Worm (Caenorhabditis elegans) whole organism, late embryonic: ENCODE measurements around the gene rpl-32.

Source experiments
- C38D4.7 ChIP-seq: fragments of 200-800 bp; sonication (Bioruptor generic); optimal IDR thresholded peaks from 2 replicates; lab custom pipeline; 2018; ENCODE audit warnings: mild to moderate bottlenecking, missing genetic modification characterization, moderate library complexity, missing compliant biosample characterization
- Y22D7AL.16 ChIP-seq: sonication (generic microtip); optimal IDR thresholded peaks from 2 replicates; lab custom pipeline; 2016; ENCODE audit warnings: missing genetic modification characterization, missing compliant biosample characterization
- ceh-14 ChIP-seq: sonication (generic microtip); optimal IDR thresholded peaks from 2 replicates; lab custom pipeline; 2016; ENCODE audit warnings: missing genotype, missing genetic modification characterization, missing compliant biosample characterization
- ceh-19 ChIP-seq: fragments of 200-800 bp; sonication (Bioruptor generic); optimal IDR thresholded peaks from 2 replicates; lab custom pipeline; 2018; ENCODE audit warnings: mild to moderate bottlenecking, missing genetic modification characterization, missing compliant biosample characterization
- ceh-2 ChIP-seq: sonication (generic microtip); optimal IDR thresholded peaks from 2 replicates; lab custom pipeline; 2016; ENCODE audit warnings: missing genotype, missing genetic modification characterization, missing compliant biosample characterization
- ceh-22 ChIP-seq: sonication (generic microtip); optimal IDR thresholded peaks from 2 replicates; lab custom pipeline; 2017; ENCODE audit warnings: missing biosample characterization, missing genetic modification characterization
- ceh-30 ChIP-seq: fragments of 150-350 bp; optimal IDR thresholded peaks from 2 replicates; lab custom pipeline; 2014; ENCODE audit warnings: missing biosample characterization, missing genetic modification characterization
- ceh-34 ChIP-seq: sonication (generic microtip); optimal IDR thresholded peaks from 2 replicates; lab custom pipeline; 2016; ENCODE audit warnings: mild to moderate bottlenecking, missing genetic modification characterization, missing compliant biosample characterization
- ceh-45 ChIP-seq: fragments of 200-800 bp; sonication (Bioruptor generic); IDR thresholded peaks from 2 replicates; pipeline ENCODE4 v1.3.6; 2022; ENCODE audit warnings: missing genetic modification reagents, missing genetic modification characterization, missing compliant biosample characterization
- ceh-48 ChIP-seq: sonication (generic microtip); optimal IDR thresholded peaks from 2 replicates; lab custom pipeline; 2016; ENCODE audit warnings: missing genetic modification characterization, inconsistent platforms, missing compliant biosample characterization
- ceh-6 ChIP-seq: fragments of 200-800 bp; sonication (Bioruptor generic); optimal IDR thresholded peaks from 2 replicates; lab custom pipeline; 2018; ENCODE audit warnings: mild to moderate bottlenecking, missing genetic modification characterization, missing compliant biosample characterization
- ceh-9 ChIP-seq: sonication (generic microtip); optimal IDR thresholded peaks from 2 replicates; lab custom pipeline; 2016; ENCODE audit warnings: mild to moderate bottlenecking, missing genetic modification characterization, inconsistent platforms, missing compliant biosample characterization
- che-1 ChIP-seq: sonication (generic microtip); optimal IDR thresholded peaks from 2 replicates; lab custom pipeline; 2016; ENCODE audit warnings: mild to moderate bottlenecking, missing genetic modification characterization, missing compliant biosample characterization
- elt-2 ChIP-seq: sonication (generic microtip); optimal IDR thresholded peaks from 2 replicates; lab custom pipeline; 2016; ENCODE audit warnings: missing genetic modification reagents, missing genetic modification characterization, missing compliant biosample characterization
- ets-4 ChIP-seq: sonication (generic microtip); optimal IDR thresholded peaks from 2 replicates; lab custom pipeline; 2016; ENCODE audit warnings: missing genetic modification characterization, missing compliant biosample characterization
- eyg-1 ChIP-seq: sonication (generic microtip); optimal IDR thresholded peaks from 2 replicates; lab custom pipeline; 2016; ENCODE audit warnings: missing genotype, missing genetic modification characterization, missing compliant biosample characterization
- fax-1 ChIP-seq: sonication (generic microtip); optimal IDR thresholded peaks from 2 replicates; lab custom pipeline; 2016; ENCODE audit warnings: missing genotype, missing genetic modification characterization, missing compliant biosample characterization
- fkh-10 ChIP-seq: fragments of 150-350 bp; optimal IDR thresholded peaks from 2 replicates; lab custom pipeline; 2014; ENCODE audit warnings: missing biosample characterization, missing genetic modification reagents, missing genetic modification characterization
- hlh-13 ChIP-seq: fragments of 200-800 bp; sonication (Bioruptor generic); optimal IDR thresholded peaks from 2 replicates; lab custom pipeline; 2018; ENCODE audit warnings: mild to moderate bottlenecking, missing genetic modification characterization, missing compliant biosample characterization
- hlh-30 ChIP-seq: sonication (generic microtip); optimal IDR thresholded peaks from 2 replicates; lab custom pipeline; 2017; ENCODE audit warnings: antibody characterized with exemption, missing genetic modification characterization, missing compliant biosample characterization; ENCODE audit not compliant: insufficient read depth
- lim-6 ChIP-seq: sonication (generic microtip); optimal IDR thresholded peaks from 2 replicates; lab custom pipeline; 2016; ENCODE audit warnings: missing genetic modification characterization, missing compliant biosample characterization
- lin-11 ChIP-seq: fragments of 200-800 bp; sonication (Bioruptor generic); optimal IDR thresholded peaks from 2 replicates; lab custom pipeline; 2018; ENCODE audit warnings: mild to moderate bottlenecking, missing genetic modification characterization, missing compliant biosample characterization
- mec-3 ChIP-seq: sonication (generic microtip); optimal IDR thresholded peaks from 2 replicates; lab custom pipeline; 2016; ENCODE audit warnings: borderline replicate concordance, missing genetic modification characterization, missing compliant biosample characterization
- nfya-1 ChIP-seq: sonication (generic microtip); optimal IDR thresholded peaks from 2 replicates; lab custom pipeline; 2017; ENCODE audit warnings: missing genetic modification characterization, mild to moderate bottlenecking, missing compliant biosample characterization, antibody characterized with exemption, moderate library complexity
- pat-9 ChIP-seq: fragments of 200-800 bp; sonication (Bioruptor generic); optimal IDR thresholded peaks from 2 replicates; lab custom pipeline; 2018; ENCODE audit warnings: mild to moderate bottlenecking, missing genetic modification characterization, moderate library complexity, missing compliant biosample characterization
- pha-4 ChIP-seq: fragments of 150-350 bp; optimal IDR thresholded peaks from 2 replicates; lab custom pipeline; 2018; ENCODE audit warnings: missing biosample characterization, missing genetic modification reagents, missing genetic modification characterization
- rnt-1 ChIP-seq: sonication (generic microtip); optimal IDR thresholded peaks from 2 replicates; lab custom pipeline; 2016; ENCODE audit warnings: missing genetic modification characterization, missing compliant biosample characterization
- sox-2 ChIP-seq: fragments of 200-800 bp; sonication (Bioruptor generic); IDR thresholded peaks from 2 replicates; pipeline ENCODE4 v1.3.6; 2022; ENCODE audit warnings: missing genetic modification reagents, missing genetic modification characterization, missing compliant biosample characterization
- tbx-7 ChIP-seq: sonication (generic microtip); optimal IDR thresholded peaks from 2 replicates; lab custom pipeline; 2016; ENCODE audit warnings: missing genotype, missing genetic modification characterization, missing compliant biosample characterization
- unc-3 ChIP-seq, 2 experiments: fragments of 200-800 bp in 1 of 2; sonication (Bioruptor generic) in 1 of 2; sonication (generic microtip) in 1 of 2; conservative IDR thresholded peaks in 1 of 2; optimal IDR thresholded peaks in 1 of 2; 2 replicates each; pipeline versions ENCODE4 v1.3.6 to Lab custom; 2016 to 2022; ENCODE audit warnings: missing compliant biosample characterization in 2 of 2, missing genetic modification characterization in 2 of 2, missing genetic modification reagents in 1 of 2
- unc-55 ChIP-seq: sonication (generic microtip); optimal IDR thresholded peaks from 2 replicates; lab custom pipeline; 2017; ENCODE audit warnings: missing biosample characterization, missing genetic modification reagents, missing genetic modification characterization
- unc-86 ChIP-seq: sonication (generic microtip); optimal IDR thresholded peaks from 2 replicates; lab custom pipeline; 2016; ENCODE audit warnings: missing genetic modification characterization, missing compliant biosample characterization
- zip-5 ChIP-seq: sonication (generic microtip); optimal IDR thresholded peaks from 2 replicates; lab custom pipeline; 2016; ENCODE audit warnings: missing genetic modification characterization, missing compliant biosample characterization

Gene rpl-32

DNA sequence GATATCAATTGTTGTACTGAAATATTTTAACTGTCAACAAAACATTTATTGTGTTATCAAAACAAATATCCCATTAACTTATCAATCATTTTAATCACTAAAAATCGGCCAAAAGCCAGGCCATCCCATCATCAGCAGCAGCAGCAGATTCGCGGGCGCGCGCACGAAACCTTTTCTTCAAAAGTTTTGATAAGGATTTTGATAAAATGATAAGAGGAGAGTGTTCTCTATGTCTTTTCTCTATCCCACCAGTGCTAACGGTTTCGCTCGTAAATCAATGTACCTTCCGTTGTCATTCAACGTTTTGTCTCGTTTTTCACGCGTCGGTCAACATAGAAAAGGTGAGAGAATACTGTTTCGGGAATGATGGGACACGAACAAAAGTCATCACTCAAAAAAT is 28.8 kb downstream of the rpl-32 start:
- TF ChIP-seq ceh-34 (tag; lab: Kevin White, UChicago) (no peak), ceh-45 (GFP tag; lab: Robert Waterston, UW) (no peak), zip-5 (tag; lab: Kevin White, UChicago) (no peak), rnt-1 (tag; lab: Kevin White, UChicago) (no peak), ceh-9 (tag; lab: Kevin White, UChicago) (no peak), fax-1 (tag; lab: Kevin White, UChicago) (no peak), pat-9 (tag; lab: Kevin White, UChicago) (no peak), ets-4 (tag; lab: Kevin White, UChicago) (no peak), ceh-14 (no peak), C38D4.7 (GFP tag; lab: Kevin White, UChicago) (no peak), unc-55 (GFP tag; lab: Kevin White, UChicago) (no peak), elt-2 (tag; lab: Kevin White, UChicago) (no peak), ceh-30 (tag; lab: Kevin White, UChicago) (no peak), hlh-30 (tag; lab: Kevin White, UChicago) (no peak), ceh-22 (no peak)

ce11 chrII:9026348-9026747 is 30.5 kb downstream of the rpl-32 start:
- TF ChIP-seq nfya-1 (tag; lab: Kevin White, UChicago) (no peak), mec-3 (no peak), eyg-1 (tag; lab: Kevin White, UChicago) (no peak), ceh-19 (no peak), fkh-10 (GFP tag; lab: Kevin White, UChicago) (no peak), ceh-6 (GFP tag; lab: Kevin White, UChicago) (no peak), fax-1 (tag; lab: Kevin White, UChicago) (no peak)

DNA sequence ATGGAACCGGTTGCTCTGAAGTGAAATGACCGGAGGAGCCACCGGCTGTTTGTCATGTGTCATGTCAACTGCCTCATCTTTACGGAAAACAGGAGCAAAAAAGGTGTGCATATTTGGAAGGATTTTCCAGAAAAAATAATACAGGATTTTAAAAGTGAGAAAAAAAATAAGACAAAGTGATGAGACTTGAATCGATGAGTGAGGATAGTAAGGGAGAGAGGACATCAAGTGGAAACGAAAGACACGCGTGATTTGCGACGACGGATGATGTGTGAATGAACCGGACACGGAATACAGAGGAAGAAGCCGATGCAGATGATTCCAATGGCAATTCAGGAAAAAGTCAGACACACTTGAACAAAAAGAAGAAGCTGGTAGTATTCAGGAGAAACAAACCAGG is 32.6 kb downstream of the rpl-32 start:
- no peak for TF ChIP-seq unc-3 (GFP tag; conservative IDR thresholded peaks at IDR 0.05; lab: Robert Waterston, UW)
- no peak for TF ChIP-seq unc-3 (tag; optimal IDR thresholded peaks at IDR 0.05; lab: Kevin White, UChicago)
- TF ChIP-seq mec-3, result no peak

DNA sequence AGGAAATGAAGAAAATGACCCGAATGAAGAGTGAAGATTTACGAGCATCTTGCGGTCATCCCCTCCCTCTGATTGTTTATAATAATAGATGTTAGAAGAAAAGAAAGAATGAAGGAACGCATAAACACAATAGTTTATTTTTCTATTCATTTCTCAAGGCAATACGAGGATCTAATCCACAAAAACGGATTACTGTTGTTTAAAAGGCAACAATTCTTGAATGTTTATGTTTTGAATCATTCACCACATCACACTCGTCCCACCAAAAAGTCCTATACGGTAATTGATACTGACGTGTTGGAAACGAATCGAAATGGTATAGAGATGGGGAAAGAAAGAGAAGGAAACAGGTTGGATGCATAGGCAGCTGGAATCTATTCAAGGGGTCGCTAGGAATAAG is 35.3 kb downstream of the rpl-32 start:
- TF ChIP-seq pha-4 (tag; lab: Kevin White, UChicago), result no peak
- no peak for TF ChIP-seq hlh-13 (GFP tag; lab: Kevin White, UChicago)
- TF ChIP-seq ceh-48, result no peak
- TF ChIP-seq che-1 (tag; lab: Kevin White, UChicago), result no peak
- TF ChIP-seq ceh-34 (tag; lab: Kevin White, UChicago), result no peak
- TF ChIP-seq tbx-7, result no peak
- TF ChIP-seq lin-11 (tag; lab: Kevin White, UChicago), result no peak
- no peak for TF ChIP-seq hlh-30 (tag; lab: Kevin White, UChicago)
- TF ChIP-seq unc-86 (tag; lab: Kevin White, UChicago), result no peak
- TF ChIP-seq sox-2 (GFP tag; lab: Robert Waterston, UW), result no peak
- TF ChIP-seq ceh-2 (tag; lab: Kevin White, UChicago), result no peak
- no peak for TF ChIP-seq Y22D7AL.16 (tag; lab: Kevin White, UChicago)
- TF ChIP-seq, all 69 proteins: peak for 0

ce11 chrII:9019704-9020103 is 37.2 kb downstream of the rpl-32 start, which contains the start of gene dep-1:
TSS of gene dep-1 (minus strand) at chrII:9019798.
- no peak for TF ChIP-seq lim-6 (tag; lab: Kevin White, UChicago)
- no peak for TF ChIP-seq ceh-19
